Worm (Caenorhabditis elegans) whole organism, midembryonic: ENCODE measurements around the gene ZK105.5.

Experiments
- T22C8.4 ChIP-seq: fragments of 200-800 bp; sonication (Bioruptor generic); IDR thresholded peaks from 2 replicates; pipeline ENCODE4 v1.3.6; 2022; ENCODE audit warnings: missing genetic modification characterization, missing compliant biosample characterization
- flt-1 ChIP-seq: fragments of 200-800 bp; sonication (Bioruptor generic); IDR thresholded peaks from 2 replicates; pipeline ENCODE4 v1.3.6; 2022; ENCODE audit warnings: missing genetic modification characterization, missing compliant biosample characterization
- ztf-23 ChIP-seq: fragments of 200-800 bp; sonication (Bioruptor generic); IDR thresholded peaks from 2 replicates; pipeline ENCODE4 v1.3.6; 2022; ENCODE audit warnings: missing genetic modification reagents, missing genetic modification characterization, missing compliant biosample characterization
- ztf-29 ChIP-seq: fragments of 200-800 bp; sonication (Bioruptor generic); IDR thresholded peaks from 2 replicates; pipeline ENCODE4 v1.3.6; 2022; ENCODE audit warnings: missing genetic modification reagents, missing genetic modification characterization, missing compliant biosample characterization

- no peak for TF ChIP-seq T22C8.4 (GFP tag; lab: Robert Waterston, UW)
- TF ChIP-seq ztf-23 (GFP tag; lab: Robert Waterston, UW) = no peak
- TF ChIP-seq ztf-29 (GFP tag; lab: Robert Waterston, UW) = no peak
- no peak for TF ChIP-seq flt-1 (GFP tag; lab: Robert Waterston, UW)
These were observed 3.8 kb downstream of the ZK105.5 start, which contains the start of gene ZK105.1 for ce11 chrV:7713691-7714090.
